Worm (Caenorhabditis elegans): Measurements from ENCODE around the gene Y73B6BL.289.

DNA sequence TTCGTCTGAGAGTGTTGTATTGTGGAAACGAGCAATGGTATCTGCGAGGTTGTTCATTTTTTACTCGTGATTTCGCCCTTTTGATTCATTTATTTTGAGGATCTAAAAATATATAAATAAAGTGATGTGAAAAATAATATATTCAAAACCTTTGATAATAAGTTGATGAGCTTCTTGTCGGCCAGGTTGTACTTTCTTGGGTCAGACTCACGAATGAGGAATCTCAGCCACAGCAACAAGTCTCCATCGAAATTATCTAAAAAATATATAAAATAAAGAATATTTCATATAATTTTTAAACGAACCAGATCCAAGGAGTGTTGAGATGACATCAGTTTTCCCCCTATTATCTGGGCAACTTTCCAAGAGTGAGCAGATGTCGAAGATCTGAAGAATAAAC lies 4.9 kb upstream of the Y73B6BL.289 start, which contains the start of gene Y73B6BL.288:
- TF ChIP-seq snpc-4 (tag; optimal IDR thresholded peaks at IDR 0.05) (no peak), nhr-12 (tag; optimal IDR thresholded peaks at IDR 0.05) (no peak)

Data from whole organism, mixed stage, embryonic.